Worm (Caenorhabditis elegans): Measurements from ENCODE around the gene C16D9.4.

The C16D9.4 gene

DNA sequence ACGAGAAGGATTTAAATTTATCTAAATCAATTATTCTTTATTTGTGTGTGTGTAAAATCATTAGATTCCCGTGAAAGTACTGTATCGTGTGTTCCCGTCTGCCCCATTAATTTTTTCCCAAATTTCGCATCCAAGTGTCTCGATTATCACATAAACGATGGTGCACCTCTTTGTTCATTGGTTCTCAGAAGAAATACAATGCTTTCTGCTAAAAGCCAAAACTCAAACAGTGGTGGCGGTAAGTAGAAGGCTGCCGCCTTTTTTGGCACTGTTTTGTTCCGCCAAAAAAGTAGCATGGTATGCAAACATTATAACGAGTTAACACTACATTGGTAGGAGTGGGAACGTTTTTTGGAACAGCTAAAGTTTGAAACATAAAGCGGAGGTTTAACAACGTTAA, 19.3 kb downstream of the C16D9.4 start:
- TF ChIP-seq tra-1 (GFP tag; IDR thresholded peaks at IDR 0.05) (no peak), lin-38 (GFP tag; IDR thresholded peaks at IDR 0.05) (peak; percentile 38), F49E8.2 (tag; optimal IDR thresholded peaks at IDR 0.05; ENCODE audit: borderline replicate concordance) (peak; percentile 9)

DNA sequence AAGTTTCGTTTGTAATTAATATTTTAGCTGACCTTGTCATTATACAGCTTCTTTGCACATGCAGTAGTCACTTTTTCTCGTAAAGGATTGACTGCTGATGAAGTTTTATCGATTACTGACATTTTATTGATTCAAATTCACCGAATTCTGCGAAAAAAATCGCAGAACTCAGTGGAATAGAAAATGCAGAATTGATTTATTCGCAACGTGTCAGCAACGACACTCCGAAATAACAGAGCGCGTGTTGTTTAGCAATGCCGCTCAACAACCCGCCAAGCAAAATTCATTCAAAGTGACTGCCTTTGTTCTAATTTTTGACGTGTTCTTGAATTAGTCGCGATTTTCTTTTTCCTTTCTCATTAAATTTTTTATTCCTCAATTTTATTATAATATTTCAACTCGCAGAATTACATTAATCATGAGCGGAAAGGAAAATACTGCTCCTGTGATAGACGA, 21.6 kb downstream of the C16D9.4 start, which contains the start of the genes cogc-6 and air-1:
Gene cogc-6, minus strand, starts transcription at position 234 of the 456 bp plus-strand sequence.
Gene air-1, plus strand, starts transcription at position 406 of the 456 bp plus-strand sequence.
- TF ChIP-seq dpl-1 (GFP tag; optimal IDR thresholded peaks at IDR 0.05) (peak; percentile 57), mes-2 (tag; optimal IDR thresholded peaks at IDR 0.05; ENCODE audit: poor library complexity, severe bottlenecking) (peak; percentile 47), nhr-11 (tag; optimal IDR thresholded peaks at IDR 0.05) (no peak), Y48G9A.11 (GFP tag; IDR thresholded peaks at IDR 0.05) (peak; percentile 86), pha-4 (GFP tag; IDR thresholded peaks at IDR 0.05) (no peak), pha-4 (tag; optimal IDR thresholded peaks at IDR 0.05) (no peak), daf-16 (GFP tag; optimal IDR thresholded peaks at IDR 0.05) (no peak), daf-16 (tag; optimal IDR thresholded peaks at IDR 0.05) (peak; percentile 3), lsy-2 (tag; optimal IDR thresholded peaks at IDR 0.05) (peak in 1 of 2 experiments; percentile 29), snpc-1.2 (GFP tag; IDR thresholded peaks at IDR 0.05) (no peak), T20F7.1 (GFP tag; optimal IDR thresholded peaks at IDR 0.05) (peak; percentile 94)

DNA sequence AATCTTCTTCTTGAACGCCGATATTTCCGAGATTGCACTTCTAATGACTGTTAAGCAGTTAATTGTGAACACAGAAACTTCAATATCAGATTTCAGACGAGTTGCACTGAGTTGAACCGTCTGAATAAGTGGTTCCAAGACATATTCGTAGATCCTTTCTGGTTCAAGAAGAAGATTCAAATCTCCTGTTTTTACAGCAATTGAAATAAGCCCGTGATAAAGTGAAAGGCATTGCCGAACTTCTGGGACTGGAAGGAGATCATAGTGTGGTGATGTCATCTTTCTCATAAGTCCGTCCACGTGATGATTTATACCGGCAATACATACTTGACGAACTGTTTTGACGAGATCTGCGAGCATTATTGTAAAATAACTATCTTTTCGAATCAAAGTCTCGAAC, 23.1 kb downstream of the C16D9.4 start:
- TF ChIP-seq ztf-7 (tag; optimal IDR thresholded peaks at IDR 0.05) (no peak), unc-62 (GFP tag; optimal IDR thresholded peaks at IDR 0.05 in 1 of 2) (peak in 1 of 2 experiments; percentile 96), unc-62 (tag; optimal IDR thresholded peaks at IDR 0.05) (no peak)

DNA sequence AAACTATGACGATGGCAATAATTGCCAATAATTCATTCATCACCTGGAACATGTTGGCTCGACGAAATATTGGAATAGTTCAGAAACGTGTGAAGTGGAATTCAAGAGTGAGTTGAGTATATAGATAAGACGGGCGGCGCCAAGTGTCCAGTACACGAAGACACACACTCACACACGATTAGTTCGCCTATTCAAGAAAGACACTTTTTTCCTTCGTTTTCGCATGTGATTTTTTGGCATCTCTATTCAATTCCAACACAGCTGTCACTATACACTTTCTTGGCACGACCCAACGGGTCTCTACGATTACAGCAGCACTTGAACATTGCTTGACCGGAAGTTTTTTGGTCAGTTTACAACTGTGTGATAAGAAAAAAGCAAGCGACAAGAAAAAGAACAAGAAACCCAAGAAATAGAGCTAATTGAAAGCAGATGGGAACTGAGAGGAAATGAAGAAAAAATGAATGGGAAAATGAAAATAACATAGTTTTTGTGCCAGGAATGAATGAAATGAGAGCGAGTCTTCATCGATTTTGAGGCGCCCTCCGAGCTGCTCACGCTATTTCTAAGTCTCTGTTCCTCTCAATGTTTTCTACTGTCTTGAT, 24.9 kb downstream of the C16D9.4 start, which contains the start of gene K07C11.8:
Gene K07C11.8, minus strand, starts transcription at position 224 of the 605 bp plus-strand sequence.
- TF ChIP-seq fkh-10 (GFP tag; optimal IDR thresholded peaks at IDR 0.05), result peak; percentile 23
- peak; percentile 25 for TF ChIP-seq dve-1 (tag; optimal IDR thresholded peaks at IDR 0.05; ENCODE audit: insufficient read depth)
- peak; percentile 14; the same call in 1 of the 2 replicates for TF ChIP-seq lin-1 (GFP tag; IDR thresholded peaks at IDR 0.05)
- TF ChIP-seq Y75B8A.6 (GFP tag; IDR thresholded peaks at IDR 0.05), result no peak
- peak in 1 of 2 experiments; percentile 69 for TF ChIP-seq unc-62 (GFP tag; optimal IDR thresholded peaks at IDR 0.05 in 1 of 2)
- no peak for TF ChIP-seq unc-62 (tag; optimal IDR thresholded peaks at IDR 0.05)
- TF ChIP-seq mxl-3 (GFP tag; optimal IDR thresholded peaks at IDR 0.05), result peak; percentile 34
- TF ChIP-seq sdz-12 (GFP tag; optimal IDR thresholded peaks at IDR 0.05), result no peak
- TF ChIP-seq R02D3.7 (tag; optimal IDR thresholded peaks at IDR 0.05), result no peak
- no peak for TF ChIP-seq pqm-1 (tag; optimal IDR thresholded peaks at IDR 0.05)
- TF ChIP-seq aha-1 (tag), result peak; percentile 44
- TF ChIP-seq hlh-11 (tag; optimal IDR thresholded peaks at IDR 0.05), result peak; percentile 71
- TF ChIP-seq nhr-28 (tag; optimal IDR thresholded peaks at IDR 0.05), result peak; percentile 50
- no peak for TF ChIP-seq nhr-10 (tag; optimal IDR thresholded peaks at IDR 0.05)
- TF ChIP-seq tra-1 (GFP tag; IDR thresholded peaks at IDR 0.05), result peak; percentile 32; the same call in 1 of the 2 replicates
- peak; percentile 78 for TF ChIP-seq dmd-6 (GFP tag; IDR thresholded peaks at IDR 0.05)
- TF ChIP-seq daf-16 (GFP tag; optimal IDR thresholded peaks at IDR 0.05), result no peak
- TF ChIP-seq daf-16 (tag; optimal IDR thresholded peaks at IDR 0.05), result peak; percentile 10
- TF ChIP-seq hlh-30 (tag; optimal IDR thresholded peaks at IDR 0.05; ENCODE audit: insufficient read depth), result peak; percentile 7
- peak; percentile 23; the same call in 1 of the 2 replicates for TF ChIP-seq mdt-29 (GFP tag; IDR thresholded peaks at IDR 0.05)

DNA sequence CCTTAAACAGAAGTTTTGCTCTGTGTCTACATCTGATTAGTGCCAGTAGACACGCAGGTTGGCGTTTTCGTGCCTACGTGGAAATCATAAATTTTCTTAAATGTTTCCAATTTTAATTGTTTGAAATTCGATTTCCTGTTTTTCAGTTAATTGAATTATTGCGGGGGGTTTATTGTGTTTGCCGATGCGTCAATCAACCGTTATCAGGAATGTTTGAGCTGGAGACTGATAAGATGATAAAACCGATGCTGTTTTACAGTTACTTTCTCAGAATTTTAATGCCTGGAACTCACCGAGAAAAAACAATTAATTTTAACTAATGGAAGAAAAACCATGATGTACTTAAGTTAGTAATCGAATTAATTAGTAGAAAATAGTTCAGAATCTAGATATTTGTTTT, 25.6 kb downstream of the C16D9.4 start:
- TF ChIP-seq jun-1 (tag; optimal IDR thresholded peaks at IDR 0.05) (no peak), egl-43 (GFP tag; IDR thresholded peaks at IDR 0.05) (no peak), aly-2 (tag; optimal IDR thresholded peaks at IDR 0.05) (no peak), R02D3.7 (tag; optimal IDR thresholded peaks at IDR 0.05) (no peak), F49E8.2 (tag; optimal IDR thresholded peaks at IDR 0.05; ENCODE audit: borderline replicate concordance) (no peak), aha-1 (tag) (no peak), dmd-6 (GFP tag; IDR thresholded peaks at IDR 0.05) (peak; percentile 81), snpc-1.2 (GFP tag; IDR thresholded peaks at IDR 0.05) (no peak), ztf-11 (tag; optimal IDR thresholded peaks at IDR 0.05) (no peak), php-3 (GFP tag; IDR thresholded peaks at IDR 0.05) (peak; percentile 77), hlh-11 (tag; optimal IDR thresholded peaks at IDR 0.05) (peak; percentile 63), zag-1 (tag; optimal IDR thresholded peaks at IDR 0.05) (no peak), cey-2 (tag; optimal IDR thresholded peaks at IDR 0.05; ENCODE audit: borderline replicate concordance, insufficient read depth) (no peak), nhr-25 (tag; optimal IDR thresholded peaks at IDR 0.05; ENCODE audit: borderline replicate concordance, insufficient read depth) (no peak), pha-4 (GFP tag; IDR thresholded peaks at IDR 0.05) (no peak), pha-4 (tag; optimal IDR thresholded peaks at IDR 0.05) (no peak), unc-39 (tag; optimal IDR thresholded peaks at IDR 0.05) (no peak), Y48G9A.11 (GFP tag; IDR thresholded peaks at IDR 0.05) (no peak), unc-62 (GFP tag; optimal IDR thresholded peaks at IDR 0.05 in 1 of 2) (no peak), unc-62 (tag; optimal IDR thresholded peaks at IDR 0.05) (no peak), nhr-28 (tag; optimal IDR thresholded peaks at IDR 0.05) (peak; percentile 25)
